Fruit fly (Drosophila melanogaster) whole organism, embryonic: ENCODE measurements around the gene cana.

Source experiments
- Adf1 ChIP-seq: fragments of 200-800 bp; sonication (Bioruptor generic); IDR thresholded peaks from 2 replicates; pipeline ENCODE4 v1.3.6; 2022; ENCODE audit warnings: missing biosample characterization, missing genetic modification characterization
- CG11696 ChIP-seq: fragments of 200-800 bp; sonication (Bioruptor generic); IDR thresholded peaks from 2 replicates; pipeline ENCODE4 v1.3.6; 2022; ENCODE audit warnings: missing biosample characterization, missing genetic modification characterization
- CG12744 ChIP-seq: fragments of 200-800 bp; sonication (Bioruptor generic); optimal IDR thresholded peaks from 2 replicates; lab custom pipeline; 2016; ENCODE audit warnings: missing biosample characterization, missing genetic modification characterization
- CG14441 ChIP-seq: fragments of 200-800 bp; sonication (Bioruptor generic); IDR thresholded peaks from 2 replicates; pipeline ENCODE4 v1.3.6; 2022; ENCODE audit warnings: missing biosample characterization, missing genetic modification characterization
- CG17186 ChIP-seq: fragments of 200-800 bp; sonication (Bioruptor generic); optimal IDR thresholded peaks from 3 replicates; lab custom pipeline; 2017; ENCODE audit warnings: missing biosample characterization, missing genetic modification reagents, missing genetic modification characterization
- CG17912 ChIP-seq: fragments of 200-800 bp; sonication (Bioruptor generic); optimal IDR thresholded peaks from 2 replicates; lab custom pipeline; 2018; ENCODE audit warnings: missing biosample characterization, mild to moderate bottlenecking, missing genetic modification characterization
- CG1792 ChIP-seq: fragments of 200-800 bp; sonication (Bioruptor generic); optimal IDR thresholded peaks from 2 replicates; lab custom pipeline; 2016; ENCODE audit warnings: missing biosample characterization, missing genetic modification characterization
- CG18764 ChIP-seq: fragments of 200-800 bp; sonication (Bioruptor generic); optimal IDR thresholded peaks from 3 replicates; lab custom pipeline; 2016; ENCODE audit warnings: missing biosample characterization, missing genetic modification characterization
- CG2202 ChIP-seq: fragments of 200-800 bp; sonication (Bioruptor generic); optimal IDR thresholded peaks from 2 replicates; lab custom pipeline; 2018; ENCODE audit warnings: missing biosample characterization, mild to moderate bottlenecking, missing genetic modification characterization
- CG30403 ChIP-seq: fragments of 200-800 bp; sonication (Bioruptor generic); optimal IDR thresholded peaks from 3 replicates; lab custom pipeline; 2016; ENCODE audit warnings: missing biosample characterization, missing genetic modification characterization
- CG32532 ChIP-seq: fragments of 200-800 bp; sonication (Bioruptor generic); IDR thresholded peaks from 2 replicates; pipeline ENCODE4 v1.3.6; 2022; ENCODE audit warnings: missing biosample characterization, missing genetic modification characterization
- CG4854 ChIP-seq: fragments of 200-800 bp; sonication (Bioruptor generic); optimal IDR thresholded peaks from 2 replicates; lab custom pipeline; 2016; ENCODE audit warnings: missing biosample characterization, missing genetic modification characterization, inconsistent platforms
- CG6254 ChIP-seq: fragments of 200-800 bp; sonication (Bioruptor generic); optimal IDR thresholded peaks from 3 replicates; lab custom pipeline; 2017; ENCODE audit warnings: mild to moderate bottlenecking, missing biosample characterization, missing genetic modification reagents, missing genetic modification characterization
- CG7928 ChIP-seq: fragments of 200-800 bp; sonication (Bioruptor generic); optimal IDR thresholded peaks from 2 replicates; lab custom pipeline; 2017; ENCODE audit warnings: missing biosample characterization, mild to moderate bottlenecking, missing genetic modification characterization
- CG9876 ChIP-seq: fragments of 200-800 bp; sonication (Bioruptor generic); optimal IDR thresholded peaks from 2 replicates; lab custom pipeline; 2016; ENCODE audit warnings: missing biosample characterization, missing genetic modification characterization
- CHES-1-like ChIP-seq: fragments of 200-800 bp; sonication (Bioruptor generic); optimal IDR thresholded peaks from 2 replicates; lab custom pipeline; 2016; ENCODE audit warnings: missing biosample characterization, missing genetic modification characterization
- Hand ChIP-seq: fragments of 200-800 bp; sonication (Bioruptor generic); optimal IDR thresholded peaks from 2 replicates; lab custom pipeline; 2017; ENCODE audit warnings: mild to moderate bottlenecking, missing biosample characterization, missing genetic modification reagents, missing genetic modification characterization
- Hr51 ChIP-seq, 2 experiments: fragments of 200-800 bp; sonication (Bioruptor generic); optimal IDR thresholded peaks; 2 replicates in 1 of 2; 3 replicates in 1 of 2; lab custom pipeline; 2016 to 2018; ENCODE audit warnings: missing biosample characterization in 2 of 2, missing genetic modification characterization in 2 of 2, mild to moderate bottlenecking in 1 of 2, moderate library complexity in 1 of 2
- Hr78 ChIP-seq, 2 experiments: fragments of 200-800 bp in 1 of 2; fragments of >200 bp in 1 of 2; sonication (Bioruptor generic) in 1 of 2; optimal IDR thresholded peaks; 2 replicates each; lab custom pipeline; 2017 to 2019; ENCODE audit warnings: missing biosample characterization in 2 of 2, missing genetic modification characterization in 2 of 2, mild to moderate bottlenecking in 1 of 2, moderate library complexity in 1 of 2
- Jarid2 ChIP-seq: fragments of 200-800 bp; sonication (Bioruptor generic); optimal IDR thresholded peaks from 3 replicates; lab custom pipeline; 2017; ENCODE audit warnings: mild to moderate bottlenecking, missing biosample characterization, missing genetic modification reagents, missing genetic modification characterization
- Mad ChIP-seq: fragments of 200-800 bp; sonication (Bioruptor generic); optimal IDR thresholded peaks from 2 replicates; lab custom pipeline; 2016; ENCODE audit warnings: missing biosample characterization, missing genetic modification characterization
- NK7.1 ChIP-seq: fragments of 200-800 bp; sonication (Bioruptor generic); optimal IDR thresholded peaks from 3 replicates; lab custom pipeline; 2016; ENCODE audit warnings: missing biosample characterization, missing genetic modification characterization
- PHDP ChIP-seq: fragments of 200-800 bp; sonication (Bioruptor generic); optimal IDR thresholded peaks from 3 replicates; lab custom pipeline; 2018; ENCODE audit warnings: missing biosample characterization, mild to moderate bottlenecking, missing genetic modification characterization, moderate library complexity
- Poxn ChIP-seq: fragments of 200-800 bp; sonication (Bioruptor generic); IDR thresholded peaks from 2 replicates; pipeline ENCODE4 v1.3.6; 2022; ENCODE audit warnings: missing biosample characterization, missing genetic modification characterization
- Scr ChIP-seq: fragments of 200-800 bp; sonication (Bioruptor generic); IDR thresholded peaks from 2 replicates; pipeline ENCODE4 v1.3.6; 2022; ENCODE audit warnings: missing biosample characterization, missing genetic modification characterization; ENCODE audit not compliant: partially characterized antibody
- Sox102F ChIP-seq: fragments of 200-800 bp; sonication (Bioruptor generic); optimal IDR thresholded peaks from 2 replicates; lab custom pipeline; 2018; ENCODE audit warnings: missing biosample characterization, mild to moderate bottlenecking, missing genetic modification characterization, moderate library complexity
- TFAM ChIP-seq: fragments of 200-800 bp; sonication (Bioruptor generic); optimal IDR thresholded peaks from 2 replicates; lab custom pipeline; 2017; ENCODE audit warnings: missing biosample characterization, missing genetic modification characterization, inconsistent platforms
- dan ChIP-seq: fragments of 200-800 bp; sonication (Bioruptor generic); IDR thresholded peaks from 2 replicates; pipeline ENCODE4 v1.3.6; 2022; ENCODE audit warnings: missing biosample characterization, missing genetic modification characterization
- danr ChIP-seq: fragments of 200-800 bp; sonication (Bioruptor generic); IDR thresholded peaks from 2 replicates; pipeline ENCODE4 v1.3.6; 2022; ENCODE audit warnings: missing biosample characterization, missing genetic modification characterization
- dmrt11E ChIP-seq: fragments of 200-800 bp; sonication (Bioruptor generic); optimal IDR thresholded peaks from 3 replicates; lab custom pipeline; 2018; ENCODE audit warnings: missing biosample characterization, mild to moderate bottlenecking, missing genetic modification characterization, moderate library complexity
- dpn ChIP-seq, 2 experiments: fragments of 200-800 bp; sonication (Bioruptor generic); optimal IDR thresholded peaks; 3 replicates each; lab custom pipeline; 2016; ENCODE audit warnings: missing biosample characterization in 2 of 2, missing genetic modification characterization in 2 of 2
- ewg ChIP-seq: fragments of 200-800 bp; sonication (Bioruptor generic); optimal IDR thresholded peaks from 3 replicates; lab custom pipeline; 2017; ENCODE audit warnings: mild to moderate bottlenecking, missing biosample characterization, missing genetic modification reagents, missing genetic modification characterization
- fu2 ChIP-seq: fragments of 200-800 bp; sonication (Bioruptor generic); optimal IDR thresholded peaks from 2 replicates; lab custom pipeline; 2016; ENCODE audit warnings: missing biosample characterization, missing genetic modification characterization
- gsb ChIP-seq: fragments of 200-800 bp; sonication (Bioruptor generic); IDR thresholded peaks from 2 replicates; pipeline ENCODE4 v1.3.6; 2022; ENCODE audit warnings: missing biosample characterization, missing genetic modification characterization
- hkb ChIP-seq, 2 experiments: fragments of 200-800 bp in 1 of 2; fragments of >200 bp in 1 of 2; sonication (Bioruptor generic) in 1 of 2; IDR thresholded peaks in 1 of 2; optimal IDR thresholded peaks in 1 of 2; 2 replicates each; pipeline versions ENCODE4 v1.3.6 to Lab custom; 2017 to 2022; ENCODE audit warnings: missing biosample characterization in 1 of 2, missing genetic modification characterization in 1 of 2
- inv ChIP-seq: fragments of 200-800 bp; sonication (Bioruptor generic); IDR thresholded peaks from 2 replicates; pipeline ENCODE4 v1.3.6; 2022; ENCODE audit warnings: missing biosample characterization, missing genetic modification characterization; ENCODE audit not compliant: partially characterized antibody
- kah ChIP-seq: fragments of 200-800 bp; sonication (Bioruptor generic); optimal IDR thresholded peaks from 2 replicates; lab custom pipeline; 2018; ENCODE audit warnings: missing biosample characterization, mild to moderate bottlenecking, missing genetic modification characterization
- nom ChIP-seq: fragments of 200-800 bp; sonication (Bioruptor generic); optimal IDR thresholded peaks from 2 replicates; lab custom pipeline; 2017; ENCODE audit warnings: missing biosample characterization, missing genetic modification characterization, mild to moderate bottlenecking, moderate library complexity, missing genetic modification reagents
- peb ChIP-seq: fragments of 200-800 bp; sonication (Bioruptor generic); IDR thresholded peaks from 2 replicates; pipeline ENCODE4 v1.3.6; 2022; ENCODE audit warnings: missing biosample characterization, missing genetic modification characterization
- pfk ChIP-seq: fragments of 200-800 bp; sonication (Bioruptor generic); optimal IDR thresholded peaks from 2 replicates; lab custom pipeline; 2018; ENCODE audit warnings: missing biosample characterization, mild to moderate bottlenecking, missing genetic modification characterization, moderate library complexity
- pum ChIP-seq: fragments of 200-800 bp; sonication (Bioruptor generic); optimal IDR thresholded peaks from 2 replicates; lab custom pipeline; 2016; ENCODE audit warnings: missing biosample characterization, missing genetic modification characterization
- salm ChIP-seq: fragments of 200-800 bp; sonication (Bioruptor generic); optimal IDR thresholded peaks from 2 replicates; lab custom pipeline; 2018; ENCODE audit warnings: missing biosample characterization, mild to moderate bottlenecking, missing genetic modification characterization
- slp2 ChIP-seq: fragments of 200-800 bp; sonication (Bioruptor generic); optimal IDR thresholded peaks from 2 replicates; lab custom pipeline; 2016; ENCODE audit warnings: missing biosample characterization, missing genetic modification characterization
- sr ChIP-seq: fragments of 200-800 bp; sonication (Bioruptor generic); IDR thresholded peaks from 3 replicates; pipeline ENCODE4 v1.3.6; 2022; ENCODE audit warnings: missing biosample characterization, missing genetic modification characterization
- tin ChIP-seq: fragments of 200-800 bp; sonication (Bioruptor generic); optimal IDR thresholded peaks from 3 replicates; lab custom pipeline; 2016; ENCODE audit warnings: missing biosample characterization, missing genetic modification characterization
- tll ChIP-seq, 2 experiments: fragments of 200-800 bp in 1 of 2; fragments of >200 bp in 1 of 2; sonication (Bioruptor generic) in 1 of 2; optimal IDR thresholded peaks; 2 replicates each; lab custom pipeline; 2017 to 2019; ENCODE audit warnings: missing biosample characterization in 2 of 2, missing genetic modification characterization in 2 of 2, mild to moderate bottlenecking in 1 of 2, moderate library complexity in 1 of 2
- unpg ChIP-seq: fragments of 200-800 bp; sonication (Bioruptor generic); optimal IDR thresholded peaks from 3 replicates; lab custom pipeline; 2018; ENCODE audit warnings: missing biosample characterization, mild to moderate bottlenecking, missing genetic modification characterization, moderate library complexity
- vvl ChIP-seq: fragments of 200-800 bp; sonication (Bioruptor generic); IDR thresholded peaks from 2 replicates; pipeline ENCODE4 v1.3.6; 2022; ENCODE audit warnings: missing biosample characterization, missing genetic modification characterization

The cana gene

dm6 chr2L:11268933-11269631 is 498 bp upstream of the cana start, which contains the start of gene cmet (continued):
- peak; percentile 39 for TF ChIP-seq tin (GFP tag; lab: Kevin White, UChicago)
- peak; percentile 72 for TF ChIP-seq vvl (GFP tag; lab: Robert Waterston, UW)
- no peak for TF ChIP-seq Poxn
- TF ChIP-seq Sox102F (GFP tag; lab: Kevin White, UChicago) = no peak
- peak; percentile 53 to 62 for TF ChIP-seq dpn (GFP tag; optimal IDR thresholded peaks at IDR 0.05; lab: Kevin White, UChicago)
- TF ChIP-seq PHDP (tag; lab: Kevin White, UChicago) = no peak
- peak; percentile 98 for TF ChIP-seq CG7928 (GFP tag; lab: Kevin White, UChicago)
- no peak for TF ChIP-seq salm (tag; lab: Kevin White, UChicago)
- TF ChIP-seq Hr51 (GFP tag; optimal IDR thresholded peaks at IDR 0.05; lab: Kevin White, UChicago) = peak in 1 of 2 experiments; percentile 5
- TF ChIP-seq pfk (GFP tag; lab: Kevin White, UChicago) = peak; percentile 67
- peak; percentile 27 for TF ChIP-seq Mad
- TF ChIP-seq CG4854 (GFP tag; lab: Kevin White, UChicago) = peak; percentile 23
- peak; percentile 44 for TF ChIP-seq dmrt11E (tag; lab: Kevin White, UChicago)
- peak; percentile 6 for TF ChIP-seq CG12744 (GFP tag; lab: Kevin White, UChicago)
- TF ChIP-seq CG2202 (tag; lab: Kevin White, UChicago) = no peak
- peak; percentile 24; the same call in 1 of the 2 replicates for TF ChIP-seq CG14441 (GFP tag; lab: Robert Waterston, UW)
- no peak for TF ChIP-seq tll (GFP tag; optimal IDR thresholded peaks at IDR 0.05; lab: Kevin White, UChicago)
- no peak for TF ChIP-seq Hand
- no peak for TF ChIP-seq CG1792 (GFP tag; lab: Kevin White, UChicago)
- no peak for TF ChIP-seq dan (GFP tag; lab: Robert Waterston, UW)
- TF ChIP-seq gsb = no peak
- TF ChIP-seq CG18764 (GFP tag; lab: Kevin White, UChicago) = peak; percentile 23
- peak; percentile 19 for TF ChIP-seq CG17912
- no peak for TF ChIP-seq unpg
- no peak for TF ChIP-seq kah (GFP tag; lab: Kevin White, UChicago)
- TF ChIP-seq slp2 (GFP tag; lab: Kevin White, UChicago) = peak; percentile 59
- no peak for TF ChIP-seq TFAM (GFP tag; lab: Kevin White, UChicago)
- TF ChIP-seq CG6254 (GFP tag; lab: Kevin White, UChicago) = no peak
- no peak for TF ChIP-seq peb (GFP tag; lab: Robert Waterston, UW)
- TF ChIP-seq Scr = peak; percentile 81
- no peak for TF ChIP-seq fu2 (GFP tag; lab: Kevin White, UChicago)
- TF ChIP-seq CG30403 (GFP tag; lab: Kevin White, UChicago) = peak; percentile 72
- TF ChIP-seq CG32532 = peak; percentile 71
- TF ChIP-seq CG9876 (GFP tag; lab: Kevin White, UChicago) = no peak
- TF ChIP-seq CHES-1-like (GFP tag; lab: Kevin White, UChicago) = peak; percentile 73
- peak; percentile 30 for TF ChIP-seq ewg
- no peak for TF ChIP-seq nom
- no peak for TF ChIP-seq Hr78 (GFP tag; optimal IDR thresholded peaks at IDR 0.05; lab: Kevin White, UChicago)
- TF ChIP-seq CG17186 (GFP tag; lab: Kevin White, UChicago) = peak; percentile 23
- no peak for TF ChIP-seq CG11696 (GFP tag; lab: Robert Waterston, UW)
- no peak for TF ChIP-seq hkb (optimal IDR thresholded peaks at IDR 0.05; lab: Kevin White, UChicago)
- TF ChIP-seq hkb (GFP tag; IDR thresholded peaks at IDR 0.05; lab: Robert Waterston, UW) = no peak
- TF ChIP-seq NK7.1 (GFP tag; lab: Kevin White, UChicago) = no peak
- peak; percentile 83 for TF ChIP-seq inv (GFP tag; lab: Robert Waterston, UW)
- TF ChIP-seq Jarid2 = no peak
- peak; percentile 62 for TF ChIP-seq pum
- no peak for TF ChIP-seq danr (GFP tag; lab: Robert Waterston, UW)
- no peak for TF ChIP-seq sr
- no peak for TF ChIP-seq Adf1 (GFP tag; lab: Robert Waterston, UW)
